Worm (Caenorhabditis elegans) whole organism, L4 larva: Measurements from ENCODE around the gene agmo-1.
A peak's percentile ranks its signal among the peaks of the same experiment; 100 is the strongest.

ENCODE experiments used
- F10B5.3 ChIP-seq: sonication (generic microtip); optimal IDR thresholded peaks from 2 replicates; lab custom pipeline; 2016; ENCODE audit warnings: mild to moderate bottlenecking, missing genetic modification characterization, missing compliant biosample characterization
- F26F4.8 ChIP-seq: fragments of 200-800 bp; sonication (Bioruptor generic); conservative IDR thresholded peaks from 2 replicates; pipeline ENCODE4 v1.3.6; 2022; ENCODE audit warnings: missing genetic modification characterization, missing compliant biosample characterization
- F37D6.2 ChIP-seq: sonication (generic microtip); optimal IDR thresholded peaks from 2 replicates; lab custom pipeline; 2016; ENCODE audit warnings: mild to moderate bottlenecking, missing genetic modification characterization, missing compliant biosample characterization
- F49E8.2 ChIP-seq: sonication (generic microtip); optimal IDR thresholded peaks from 2 replicates; lab custom pipeline; 2016; ENCODE audit warnings: missing compliant biosample characterization, mild to moderate bottlenecking, missing genetic modification characterization, borderline replicate concordance
- T26A8.4 ChIP-seq: fragments of 200-800 bp; sonication (Bioruptor generic); IDR thresholded peaks from 2 replicates; pipeline ENCODE4 v1.3.6; 2022; ENCODE audit warnings: missing genetic modification characterization, missing compliant biosample characterization
- Y48G9A.11 ChIP-seq: fragments of 200-800 bp; sonication (Bioruptor generic); IDR thresholded peaks from 2 replicates; pipeline ENCODE4 v1.3.6; 2022; ENCODE audit warnings: missing genetic modification reagents, missing genetic modification characterization, missing compliant biosample characterization
- Y5F2A.4 ChIP-seq: fragments of 200-800 bp; sonication (Bioruptor generic); optimal IDR thresholded peaks from 2 replicates; lab custom pipeline; 2018; ENCODE audit warnings: mild to moderate bottlenecking, missing genetic modification characterization, missing compliant biosample characterization
- ZK546.5 ChIP-seq, 2 experiments: sonication (generic microtip); optimal IDR thresholded peaks; 2 replicates each; lab custom pipeline; 2017; ENCODE audit warnings: missing biosample characterization in 2 of 2, missing genetic modification characterization in 2 of 2
- aha-1 ChIP-seq: fragments of 150-350 bp; peaks from one replicate; lab custom pipeline; 2014; ENCODE audit warnings: missing biosample characterization, missing genetic modification characterization
- ama-1 ChIP-seq: fragments of 150-350 bp; optimal IDR thresholded peaks from 2 replicates; lab custom pipeline; 2014; ENCODE audit warnings: inconsistent platforms, mixed read lengths
- ceh-20 ChIP-seq: fragments of 200-800 bp; sonication (Bioruptor generic); IDR thresholded peaks from 2 replicates; pipeline ENCODE4 v1.3.6; 2022; ENCODE audit warnings: missing genetic modification reagents, missing genetic modification characterization, missing compliant biosample characterization
- ces-1 ChIP-seq: fragments of 150-350 bp; sonication (generic microtip); optimal IDR thresholded peaks from 4 replicates; lab custom pipeline; 2014; ENCODE audit warnings: missing biosample characterization, missing genetic modification reagents, missing genetic modification characterization
- cey-2 ChIP-seq: sonication (generic microtip); optimal IDR thresholded peaks from 3 replicates; lab custom pipeline; 2017; ENCODE audit warnings: missing genetic modification characterization, mild to moderate bottlenecking, missing compliant biosample characterization, antibody characterized with exemption, borderline replicate concordance; ENCODE audit not compliant: insufficient read depth
- ctbp-1 ChIP-seq: fragments of 200-800 bp; sonication (Bioruptor generic); IDR thresholded peaks from 2 replicates; pipeline ENCODE4 v1.3.6; 2022; ENCODE audit warnings: missing genetic modification reagents, missing genetic modification characterization, missing compliant biosample characterization
- daf-16 ChIP-seq, 3 experiments: sonication (generic microtip); optimal IDR thresholded peaks; 2 replicates each; lab custom pipeline; 2016 to 2017; ENCODE audit warnings: missing genetic modification characterization in 3 of 3, missing genetic modification reagents in 3 of 3, mild to moderate bottlenecking in 2 of 3, missing compliant biosample characterization in 2 of 3, missing biosample characterization in 1 of 3, moderate library complexity in 1 of 3
- dmd-6 ChIP-seq: fragments of 200-800 bp; sonication (Bioruptor generic); IDR thresholded peaks from 2 replicates; pipeline ENCODE4 v1.3.6; 2022; ENCODE audit warnings: missing genetic modification reagents, missing genetic modification characterization, missing compliant biosample characterization
- dmd-8 ChIP-seq: fragments of 200-800 bp; sonication (Bioruptor generic); IDR thresholded peaks from 2 replicates; pipeline ENCODE4 v1.3.6; 2022; ENCODE audit warnings: missing genetic modification characterization, missing compliant biosample characterization
- dmd-9 ChIP-seq: fragments of 200-800 bp; sonication (Bioruptor generic); IDR thresholded peaks from 2 replicates; pipeline ENCODE4 v1.3.6; 2022; ENCODE audit warnings: missing genetic modification reagents, missing genetic modification characterization, missing compliant biosample characterization
- dpl-1 ChIP-seq: fragments of 150-350 bp; optimal IDR thresholded peaks from 2 replicates; lab custom pipeline; 2014; ENCODE audit warnings: missing biosample characterization, missing genetic modification reagents, missing genetic modification characterization
- dve-1 ChIP-seq: sonication (generic microtip); optimal IDR thresholded peaks from 2 replicates; lab custom pipeline; 2017; ENCODE audit warnings: antibody characterized with exemption, mild to moderate bottlenecking, missing genetic modification characterization, missing compliant biosample characterization; ENCODE audit not compliant: insufficient read depth
- fkh-10 ChIP-seq: fragments of 150-350 bp; optimal IDR thresholded peaks from 2 replicates; lab custom pipeline; 2014; ENCODE audit warnings: missing biosample characterization, missing genetic modification reagents, missing genetic modification characterization
- hif-1 ChIP-seq, 2 experiments: sonication (generic microtip); optimal IDR thresholded peaks; 2 replicates each; lab custom pipeline; 2016 to 2017; ENCODE audit warnings: missing compliant biosample characterization in 2 of 2, missing genetic modification characterization in 2 of 2, missing genetic modification reagents in 2 of 2, missing genotype in 2 of 2, mild to moderate bottlenecking in 1 of 2
- hmg-1.1 ChIP-seq: fragments of 200-800 bp; sonication (Bioruptor generic); IDR thresholded peaks from 2 replicates; pipeline ENCODE4 v1.3.6; 2022; ENCODE audit warnings: missing genetic modification reagents, missing genetic modification characterization, missing compliant biosample characterization
- lim-7 ChIP-seq: fragments of 200-800 bp; sonication (Bioruptor generic); IDR thresholded peaks from 2 replicates; pipeline ENCODE4 v1.3.6; 2022; ENCODE audit warnings: missing genetic modification characterization, missing compliant biosample characterization
- lsy-2 ChIP-seq, 2 experiments: fragments of 150-350 bp in 1 of 2; sonication (generic microtip) in 1 of 2; optimal IDR thresholded peaks; 2 replicates each; lab custom pipeline; 2014 to 2017; ENCODE audit warnings: missing biosample characterization in 2 of 2, missing genetic modification characterization in 2 of 2
- madf-5 ChIP-seq, 2 experiments: fragments of 200-800 bp; sonication (Bioruptor generic); IDR thresholded peaks; 2 replicates each; pipeline ENCODE4 v1.3.6; 2022; ENCODE audit warnings: missing compliant biosample characterization in 2 of 2, missing genetic modification characterization in 2 of 2
- mdl-1 ChIP-seq, 2 experiments: fragments of 150-350 bp in 1 of 2; sonication (generic microtip) in 1 of 2; optimal IDR thresholded peaks; 2 replicates each; lab custom pipeline; 2014 to 2017; ENCODE audit warnings: missing biosample characterization in 2 of 2, missing genetic modification characterization in 2 of 2
- mep-1 ChIP-seq: fragments of 150-350 bp; sonication (generic microtip); optimal IDR thresholded peaks from 3 replicates; lab custom pipeline; 2014; ENCODE audit warnings: missing biosample characterization, missing genetic modification characterization
- mes-2 ChIP-seq: sonication (generic microtip); optimal IDR thresholded peaks from 2 replicates; lab custom pipeline; 2016; ENCODE audit warnings: missing genotype, mild to moderate bottlenecking, missing genetic modification characterization, missing compliant biosample characterization; ENCODE audit not compliant: poor library complexity, severe bottlenecking
- mxl-2 ChIP-seq: fragments of 200-800 bp; sonication (Bioruptor generic); conservative IDR thresholded peaks from 2 replicates; pipeline ENCODE4 v1.3.6; 2022; ENCODE audit warnings: missing genetic modification reagents, missing genetic modification characterization, missing compliant biosample characterization
- mxl-3 ChIP-seq: fragments of 200-800 bp; sonication (Bioruptor generic); optimal IDR thresholded peaks from 2 replicates; lab custom pipeline; 2018; ENCODE audit warnings: mild to moderate bottlenecking, missing genetic modification characterization, missing compliant biosample characterization
- nhr-102 ChIP-seq: sonication (generic microtip); optimal IDR thresholded peaks from 2 replicates; lab custom pipeline; 2016; ENCODE audit warnings: mild to moderate bottlenecking, missing genetic modification characterization, moderate library complexity, missing compliant biosample characterization
- nhr-11 ChIP-seq: fragments of 150-350 bp; optimal IDR thresholded peaks from 2 replicates; lab custom pipeline; 2014; ENCODE audit warnings: missing biosample characterization, missing genetic modification characterization
- nhr-28 ChIP-seq: fragments of 150-350 bp; optimal IDR thresholded peaks from 2 replicates; lab custom pipeline; 2014; ENCODE audit warnings: missing biosample characterization, missing genetic modification characterization
- nhr-48 ChIP-seq: sonication (generic microtip); optimal IDR thresholded peaks from 2 replicates; lab custom pipeline; 2016; ENCODE audit warnings: mild to moderate bottlenecking, missing genetic modification characterization, missing compliant biosample characterization
- nhr-6 ChIP-seq: fragments of 150-350 bp; optimal IDR thresholded peaks from 2 replicates; lab custom pipeline; 2014; ENCODE audit warnings: missing biosample characterization, missing genetic modification characterization
- nhr-77 ChIP-seq: fragments of 150-350 bp; optimal IDR thresholded peaks from 2 replicates; lab custom pipeline; 2014; ENCODE audit warnings: missing biosample characterization, missing genetic modification characterization
- pha-4 ChIP-seq, 2 experiments: fragments of 150-350 bp in 1 of 2; fragments of 200-800 bp in 1 of 2; sonication (Bioruptor generic) in 1 of 2; IDR thresholded peaks in 1 of 2; optimal IDR thresholded peaks in 1 of 2; 2 replicates each; pipeline versions ENCODE4 v1.3.6 to Lab custom; 2014 to 2022; ENCODE audit warnings: missing genetic modification characterization in 2 of 2, missing genetic modification reagents in 2 of 2, missing biosample characterization in 1 of 2, missing compliant biosample characterization in 1 of 2
- pqm-1 ChIP-seq: sonication (generic microtip); optimal IDR thresholded peaks from 2 replicates; lab custom pipeline; 2017; ENCODE audit warnings: missing biosample characterization, missing genetic modification characterization
- rbr-2 ChIP-seq: sonication (generic microtip); optimal IDR thresholded peaks from 2 replicates; lab custom pipeline; 2016; ENCODE audit warnings: missing genotype, missing genetic modification characterization, missing compliant biosample characterization
- saeg-2 ChIP-seq: fragments of 200-800 bp; sonication (Bioruptor generic); IDR thresholded peaks from 2 replicates; pipeline ENCODE4 v1.3.6; 2022; ENCODE audit warnings: missing genetic modification reagents, missing genetic modification characterization, missing compliant biosample characterization
- set-16 ChIP-seq: fragments of 200-800 bp; sonication (Bioruptor generic); IDR thresholded peaks from 2 replicates; pipeline ENCODE4 v1.3.6; 2022; ENCODE audit warnings: missing genetic modification reagents, missing genetic modification characterization, missing compliant biosample characterization
- skn-1 ChIP-seq: fragments of 150-350 bp; optimal IDR thresholded peaks from 2 replicates; lab custom pipeline; 2014; ENCODE audit warnings: missing biosample characterization, missing genetic modification characterization
- spr-3 ChIP-seq: fragments of 200-800 bp; sonication (Bioruptor generic); optimal IDR thresholded peaks from 2 replicates; lab custom pipeline; 2018; ENCODE audit warnings: mild to moderate bottlenecking, missing genetic modification characterization, missing compliant biosample characterization
- unc-130 ChIP-seq: sonication (generic microtip); optimal IDR thresholded peaks from 2 replicates; lab custom pipeline; 2016; ENCODE audit warnings: missing genetic modification reagents, missing genetic modification characterization, missing compliant biosample characterization
- unc-62 ChIP-seq, 3 experiments: fragments of 150-350 bp in 1 of 3; sonication (generic microtip); optimal IDR thresholded peaks in 2 of 3; peaks in 1 of 3; 1 replicate in 1 of 3; 2 replicates in 2 of 3; lab custom pipeline; 2014 to 2017; ENCODE audit warnings: missing biosample characterization in 3 of 3, missing genetic modification characterization in 3 of 3, missing genetic modification reagents in 3 of 3, missing genotype in 1 of 3
- zfp-3 ChIP-seq: fragments of 200-800 bp; sonication (Bioruptor generic); conservative IDR thresholded peaks from 2 replicates; pipeline ENCODE4 v1.3.6; 2022; ENCODE audit warnings: missing genetic modification reagents, missing genetic modification characterization, missing compliant biosample characterization
- ztf-11 ChIP-seq: fragments of 150-350 bp; optimal IDR thresholded peaks from 2 replicates; lab custom pipeline; 2014; ENCODE audit warnings: missing biosample characterization, missing genetic modification characterization

The agmo-1 gene

DNA sequence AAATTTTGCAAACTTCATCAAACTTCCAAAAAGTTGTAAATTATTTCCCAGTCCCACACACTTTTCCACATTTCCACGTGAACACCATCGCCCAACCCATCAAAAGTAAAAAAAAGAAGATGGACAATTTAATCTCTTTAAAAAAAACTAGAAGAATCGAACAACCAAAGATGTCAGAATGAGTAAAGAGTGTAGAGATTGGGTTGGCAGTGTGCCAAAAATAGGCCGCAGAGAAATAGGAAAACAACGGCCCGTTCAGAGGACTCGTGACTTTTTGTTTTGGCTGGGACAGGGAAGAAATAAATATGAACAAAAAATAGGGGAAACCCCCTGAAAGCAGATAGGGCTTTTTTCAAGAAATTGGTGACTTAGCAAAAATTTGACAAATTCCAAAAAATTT, 44.5 kb upstream of the agmo-1 start (continued):
- TF ChIP-seq mes-2 (tag; lab: Kevin White, UChicago) = no peak
- TF ChIP-seq dmd-8 (GFP tag; lab: Robert Waterston, UW) = no peak
- no peak for TF ChIP-seq spr-3 (GFP tag; lab: Kevin White, UChicago)
- TF ChIP-seq dpl-1 = no peak
- TF ChIP-seq aha-1 (tag; lab: Kevin White, UChicago) = no peak
- TF ChIP-seq F10B5.3 = no peak

ce11 chrIII:12841328-12841727, 43.0 kb upstream of the agmo-1 start:
- TF ChIP-seq nhr-48 (tag; lab: Kevin White, UChicago) (peak; percentile 83), Y5F2A.4 (GFP tag; lab: Kevin White, UChicago) (no peak), dmd-6 (GFP tag; lab: Robert Waterston, UW) (peak; percentile 83), hmg-1.1 (GFP tag; lab: Robert Waterston, UW) (no peak), F26F4.8 (no peak), unc-130 (GFP tag; lab: Kevin White, UChicago) (no peak), Y48G9A.11 (GFP tag; lab: Robert Waterston, UW) (no peak), pqm-1 (tag; lab: Kevin White, UChicago) (no peak), T26A8.4 (GFP tag; lab: Robert Waterston, UW) (no peak), nhr-102 (tag; lab: Kevin White, UChicago) (peak; percentile 30), ama-1 (lab: Kevin White, UChicago) (no peak), mxl-2 (GFP tag; lab: Robert Waterston, UW) (no peak), nhr-28 (tag; lab: Kevin White, UChicago) (peak; percentile 80), mep-1 (tag; lab: Kevin White, UChicago) (peak; percentile 72), fkh-10 (peak; percentile 60), set-16 (GFP tag; lab: Robert Waterston, UW) (no peak), nhr-77 (tag; lab: Kevin White, UChicago) (peak; percentile 63), ceh-20 (GFP tag; lab: Robert Waterston, UW) (no peak), ctbp-1 (GFP tag; lab: Robert Waterston, UW) (peak; percentile 67; the same call in 1 of the 2 replicates), ces-1 (GFP tag; lab: Kevin White, UChicago) (peak; percentile 72), nhr-6 (tag; lab: Kevin White, UChicago) (no peak), dmd-9 (no peak), zfp-3 (no peak), unc-62 (GFP tag; optimal IDR thresholded peaks at IDR 0.05 in 1 of 2; lab: Kevin White, UChicago) (peak in 1 of 2 experiments; percentile 58), unc-62 (tag; optimal IDR thresholded peaks at IDR 0.05; lab: Kevin White, UChicago) (no peak), hif-1 (tag; optimal IDR thresholded peaks at IDR 0.05; lab: Kevin White, UChicago) (peak in 1 of 2 experiments; percentile 42), mxl-3 (GFP tag; lab: Kevin White, UChicago) (peak; percentile 36), lsy-2 (tag; optimal IDR thresholded peaks at IDR 0.05; lab: Kevin White, UChicago) (peak; percentile 40 to 82), F37D6.2 (tag; lab: Kevin White, UChicago) (no peak), ZK546.5 (tag; optimal IDR thresholded peaks at IDR 0.05; lab: Kevin White, UChicago) (no peak), F49E8.2 (no peak), lim-7 (GFP tag; lab: Robert Waterston, UW) (no peak), pha-4 (GFP tag; IDR thresholded peaks at IDR 0.05; lab: Robert Waterston, UW) (peak; percentile 30; the same call in 1 of the 2 replicates), pha-4 (tag; optimal IDR thresholded peaks at IDR 0.05; lab: Kevin White, UChicago) (no peak), mdl-1 (tag; optimal IDR thresholded peaks at IDR 0.05; lab: Kevin White, UChicago) (peak; percentile 11 to 94), madf-5 (GFP tag; IDR thresholded peaks at IDR 0.05; lab: Robert Waterston, UW) (no peak), cey-2 (tag; lab: Kevin White, UChicago) (no peak), saeg-2 (GFP tag; lab: Robert Waterston, UW) (no peak), mes-2 (tag; lab: Kevin White, UChicago) (peak; percentile 59), ztf-11 (tag; lab: Kevin White, UChicago) (no peak), rbr-2 (tag; lab: Kevin White, UChicago) (peak; percentile 49), nhr-11 (tag; lab: Kevin White, UChicago) (peak; percentile 54), daf-16 (GFP tag; optimal IDR thresholded peaks at IDR 0.05; lab: Kevin White, UChicago) (no peak), daf-16 (tag; optimal IDR thresholded peaks at IDR 0.05; lab: Kevin White, UChicago) (peak; percentile 48), skn-1 (no peak), dve-1 (tag; lab: Kevin White, UChicago) (peak; percentile 71)
